Worm (Caenorhabditis elegans): ENCODE data around the gene F34H10.1.

The F34H10.1 gene

ce11 chrX:9597299-9597698, 28.6 kb upstream of the F34H10.1 start (continued):
- TF ChIP-seq zip-2 (tag; optimal IDR thresholded peaks at IDR 0.05): no peak
- no peak for TF ChIP-seq aha-1 (tag)

DNA sequence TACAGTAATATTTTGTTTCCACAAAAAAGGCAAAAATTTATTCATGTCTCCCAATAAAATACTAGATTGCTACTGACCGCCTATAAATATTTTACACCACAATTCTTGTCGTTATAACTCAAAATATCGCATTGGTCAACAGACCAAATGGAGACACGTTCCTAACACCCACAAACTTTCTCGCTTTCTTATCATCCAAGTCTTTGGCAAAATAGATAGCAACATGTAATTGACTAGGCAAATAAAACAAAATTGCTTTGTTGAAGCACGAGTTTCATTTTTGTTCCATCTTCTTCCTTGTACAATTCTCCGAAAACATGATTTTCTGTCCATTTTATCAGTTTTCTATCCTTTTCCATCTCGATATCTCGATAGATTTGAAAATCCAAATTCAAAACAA, 23.3 kb upstream of the F34H10.1 start:
- no peak for TF ChIP-seq set-16 (GFP tag; IDR thresholded peaks at IDR 0.05)
- TF ChIP-seq skn-1 (tag; optimal IDR thresholded peaks at IDR 0.05): no peak
- no peak for TF ChIP-seq duxl-1 (tag; optimal IDR thresholded peaks at IDR 0.05; ENCODE audit: poor library complexity)
- TF ChIP-seq egl-27 (tag; optimal IDR thresholded peaks at IDR 0.05): no peak
- peak; percentile 16 for TF ChIP-seq dve-1 (tag; optimal IDR thresholded peaks at IDR 0.05; ENCODE audit: insufficient read depth)
- TF ChIP-seq R02D3.7 (tag; optimal IDR thresholded peaks at IDR 0.05): no peak
- TF ChIP-seq zip-2 (tag; optimal IDR thresholded peaks at IDR 0.05): no peak
- no peak for TF ChIP-seq ces-1 (GFP tag; optimal IDR thresholded peaks at IDR 0.05)
- no peak for TF ChIP-seq Y48G9A.11 (GFP tag; IDR thresholded peaks at IDR 0.05)
- no peak for TF ChIP-seq T26A8.4 (GFP tag; IDR thresholded peaks at IDR 0.05)
- no peak for TF ChIP-seq pha-4 (GFP tag; IDR thresholded peaks at IDR 0.05)
- no peak for TF ChIP-seq pha-4 (tag; optimal IDR thresholded peaks at IDR 0.05)
- TF ChIP-seq mdl-1 (tag; optimal IDR thresholded peaks at IDR 0.05): no peak
- peak; percentile 77 for TF ChIP-seq pqm-1 (tag; optimal IDR thresholded peaks at IDR 0.05)
- no peak for TF ChIP-seq zfp-3 (GFP tag; conservative IDR thresholded peaks at IDR 0.05)
- no peak for TF ChIP-seq nhr-102 (tag; optimal IDR thresholded peaks at IDR 0.05)
- TF ChIP-seq hlh-30 (tag; optimal IDR thresholded peaks at IDR 0.05; ENCODE audit: insufficient read depth): no peak
- TF ChIP-seq snpc-4 (tag; optimal IDR thresholded peaks at IDR 0.05): no peak
- peak; percentile 25 for TF ChIP-seq hlh-11 (tag; optimal IDR thresholded peaks at IDR 0.05)
- TF ChIP-seq mxl-3 (GFP tag; optimal IDR thresholded peaks at IDR 0.05): no peak
- TF ChIP-seq ztf-7 (tag; optimal IDR thresholded peaks at IDR 0.05): no peak
- no peak for TF ChIP-seq dpl-1 (GFP tag; optimal IDR thresholded peaks at IDR 0.05)
- TF ChIP-seq lin-13 (GFP tag; optimal IDR thresholded peaks at IDR 0.05): no peak
- TF ChIP-seq nhr-10 (tag; optimal IDR thresholded peaks at IDR 0.05): no peak
- TF ChIP-seq nhr-28 (tag; optimal IDR thresholded peaks at IDR 0.05): peak; percentile 58
- no peak for TF ChIP-seq mes-2 (tag; optimal IDR thresholded peaks at IDR 0.05; ENCODE audit: poor library complexity, severe bottlenecking)
- no peak for TF ChIP-seq F37D6.2 (tag; optimal IDR thresholded peaks at IDR 0.05)
- TF ChIP-seq lir-3 (tag; optimal IDR thresholded peaks at IDR 0.05): no peak
- no peak for TF ChIP-seq lin-1 (GFP tag; IDR thresholded peaks at IDR 0.05)
- TF ChIP-seq php-3 (GFP tag; IDR thresholded peaks at IDR 0.05): 0 out of 2 replicates have a peak, but pooled peaks have one; percentile 34
- no peak for TF ChIP-seq vab-7 (GFP tag; IDR thresholded peaks at IDR 0.05)
- TF ChIP-seq F49E8.2 (tag; optimal IDR thresholded peaks at IDR 0.05; ENCODE audit: borderline replicate concordance): no peak
- no peak for TF ChIP-seq daf-16 (GFP tag; optimal IDR thresholded peaks at IDR 0.05)
- peak; percentile 76 for TF ChIP-seq daf-16 (tag; optimal IDR thresholded peaks at IDR 0.05)
- TF ChIP-seq nhr-6 (tag; optimal IDR thresholded peaks at IDR 0.05): no peak

DNA sequence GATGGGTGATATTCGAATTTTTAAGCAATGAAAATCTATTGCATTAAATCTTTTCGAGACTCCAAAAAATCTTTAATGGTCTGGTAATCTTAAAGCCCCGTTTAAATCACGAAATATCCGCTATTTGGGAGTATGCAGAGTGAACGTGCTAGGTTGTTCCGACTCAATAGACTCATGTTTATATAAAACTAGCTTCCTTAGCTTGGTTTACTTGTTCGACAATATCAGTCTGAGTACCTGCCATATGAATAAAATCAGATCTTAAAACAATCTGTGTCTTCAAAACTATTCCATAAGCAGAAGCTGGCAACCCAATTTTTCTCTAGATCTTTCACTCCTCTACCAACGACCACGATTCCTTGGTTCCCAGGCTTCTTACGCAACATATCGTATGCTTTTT, 22.7 kb upstream of the F34H10.1 start:
- peak in 1 of 2 experiments; percentile 96 for TF ChIP-seq unc-62 (GFP tag; optimal IDR thresholded peaks at IDR 0.05 in 1 of 2)
- TF ChIP-seq unc-62 (tag; optimal IDR thresholded peaks at IDR 0.05): no peak
- TF ChIP-seq hif-1 (tag; optimal IDR thresholded peaks at IDR 0.05): no peak

ce11 chrX:9608127-9608526, 17.8 kb upstream of the F34H10.1 start:
- TF ChIP-seq nhr-111 (GFP tag; optimal IDR thresholded peaks at IDR 0.05) (no peak), lin-15B (tag; optimal IDR thresholded peaks at IDR 0.05) (no peak), nhr-102 (tag; optimal IDR thresholded peaks at IDR 0.05) (no peak), nhr-28 (tag; optimal IDR thresholded peaks at IDR 0.05) (peak; percentile 32), Y75B8A.6 (GFP tag; IDR thresholded peaks at IDR 0.05) (no peak), nhr-11 (tag; optimal IDR thresholded peaks at IDR 0.05) (peak; percentile 29), mes-2 (tag; optimal IDR thresholded peaks at IDR 0.05; ENCODE audit: poor library complexity, severe bottlenecking) (no peak), unc-62 (GFP tag; optimal IDR thresholded peaks at IDR 0.05 in 1 of 2) (no peak), unc-62 (tag; optimal IDR thresholded peaks at IDR 0.05) (no peak), daf-19 (GFP tag; conservative IDR thresholded peaks at IDR 0.05) (no peak), nhr-42 (GFP tag; IDR thresholded peaks at IDR 0.05) (no peak), hmg-1.1 (GFP tag; IDR thresholded peaks at IDR 0.05) (no peak), zip-11 (GFP tag; IDR thresholded peaks at IDR 0.05) (no peak), aha-1 (tag) (peak; percentile 38), daf-16 (GFP tag; optimal IDR thresholded peaks at IDR 0.05) (peak in 1 of 2 experiments; percentile 7), daf-16 (tag; optimal IDR thresholded peaks at IDR 0.05) (no peak), lin-29 (GFP tag; IDR thresholded peaks at IDR 0.05) (no peak)
